Worm (Caenorhabditis elegans): ENCODE measurements around the gene srv-16.

srv-16 gene

DNA sequence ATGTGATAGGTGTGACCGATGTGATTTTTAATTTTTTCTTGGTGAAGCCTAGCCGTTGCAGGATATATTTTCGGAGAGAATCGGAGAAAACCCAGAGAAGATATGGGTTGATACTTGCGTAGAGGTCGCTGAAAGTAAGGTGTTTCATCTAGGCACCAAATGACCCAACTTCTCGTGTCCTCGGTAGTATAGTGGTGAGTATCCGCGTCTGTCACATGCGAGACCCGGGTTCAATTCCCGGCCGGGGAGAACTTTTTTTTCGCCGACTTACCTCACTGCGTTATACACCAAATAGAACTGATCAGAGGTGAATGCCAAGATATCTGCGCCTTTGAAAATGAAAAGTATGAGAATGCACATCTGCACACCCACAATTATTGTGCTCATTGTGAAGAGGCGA lies 1.9 kb downstream of the srv-16 start (continued):
- TF ChIP-seq arid-1 (GFP tag; conservative IDR thresholded peaks at IDR 0.05) (peak; percentile 80), mdt-29 (GFP tag; IDR thresholded peaks at IDR 0.05) (0 out of 2 replicates have a peak, but pooled peaks have one; percentile 37), ceh-82 (tag; optimal IDR thresholded peaks at IDR 0.05) (no peak), unc-62 (GFP tag; optimal IDR thresholded peaks at IDR 0.05 in 1 of 2) (no peak), unc-62 (tag; optimal IDR thresholded peaks at IDR 0.05) (no peak), zfp-3 (GFP tag; conservative IDR thresholded peaks at IDR 0.05) (0 out of 2 replicates have a peak, but pooled peaks have one; percentile 29), spr-1 (tag; optimal IDR thresholded peaks at IDR 0.05) (peak; percentile 63), ceh-62 (tag; optimal IDR thresholded peaks at IDR 0.05) (no peak), spr-3 (GFP tag; optimal IDR thresholded peaks at IDR 0.05) (no peak), vab-7 (GFP tag; IDR thresholded peaks at IDR 0.05) (peak; percentile 75; the same call in 1 of the 2 replicates), set-16 (GFP tag; IDR thresholded peaks at IDR 0.05) (peak; percentile 30; the same call in 1 of the 2 replicates), ZK546.5 (tag; optimal IDR thresholded peaks at IDR 0.05) (no peak), nhr-237 (tag; optimal IDR thresholded peaks at IDR 0.05) (no peak), snpc-4 (tag; optimal IDR thresholded peaks at IDR 0.05) (no peak), unc-130 (GFP tag; optimal IDR thresholded peaks at IDR 0.05) (no peak), nhr-25 (tag; optimal IDR thresholded peaks at IDR 0.05; ENCODE audit: borderline replicate concordance, insufficient read depth) (no peak), lin-39 (tag; optimal IDR thresholded peaks at IDR 0.05) (no peak), nhr-76 (tag; optimal IDR thresholded peaks at IDR 0.05) (no peak), madf-9 (GFP tag; conservative IDR thresholded peaks at IDR 0.05) (peak; percentile 65; the same call in 1 of the 2 replicates), lin-13 (GFP tag; optimal IDR thresholded peaks at IDR 0.05) (no peak), lin-1 (GFP tag; IDR thresholded peaks at IDR 0.05) (no peak), attf-4 (tag; optimal IDR thresholded peaks at IDR 0.05) (no peak), F49E8.2 (tag; optimal IDR thresholded peaks at IDR 0.05; ENCODE audit: borderline replicate concordance) (peak; percentile 76), hif-1 (tag; optimal IDR thresholded peaks at IDR 0.05) (peak; percentile 6 to 19), zip-2 (tag; optimal IDR thresholded peaks at IDR 0.05) (no peak), mxl-2 (GFP tag; conservative IDR thresholded peaks at IDR 0.05) (peak; percentile 44; the same call in 1 of the 2 replicates), ama-1 (optimal IDR thresholded peaks at IDR 0.05) (no peak), Y105C5A.15 (GFP tag; IDR thresholded peaks at IDR 0.05) (0 out of 2 replicates have a peak, but pooled peaks have one; percentile 46), aha-1 (tag) (no peak), daf-12 (tag; optimal IDR thresholded peaks at IDR 0.05) (no peak), gei-8 (GFP tag; optimal IDR thresholded peaks at IDR 0.05) (peak; percentile 38), dpl-1 (GFP tag; optimal IDR thresholded peaks at IDR 0.05) (no peak), cey-2 (tag; optimal IDR thresholded peaks at IDR 0.05; ENCODE audit: borderline replicate concordance, insufficient read depth) (no peak), nhr-42 (GFP tag; IDR thresholded peaks at IDR 0.05) (peak; percentile 62; the same call in 1 of the 2 replicates), lin-29 (GFP tag; IDR thresholded peaks at IDR 0.05) (peak; percentile 53; the same call in 1 of the 2 replicates), pqm-1 (tag; optimal IDR thresholded peaks at IDR 0.05) (no peak), nhr-111 (GFP tag; optimal IDR thresholded peaks at IDR 0.05) (peak; percentile 84), hlh-30 (tag; optimal IDR thresholded peaks at IDR 0.05; ENCODE audit: insufficient read depth) (peak; percentile 87), lin-38 (GFP tag; IDR thresholded peaks at IDR 0.05) (peak; percentile 72), pha-4 (GFP tag; IDR thresholded peaks at IDR 0.05) (peak; percentile 81; the same call in 1 of the 2 replicates), pha-4 (tag; optimal IDR thresholded peaks at IDR 0.05) (no peak), skn-1 (tag; optimal IDR thresholded peaks at IDR 0.05) (no peak), hlh-11 (tag; optimal IDR thresholded peaks at IDR 0.05) (peak; percentile 21), fos-1 (tag; optimal IDR thresholded peaks at IDR 0.05) (no peak), R02D3.7 (tag; optimal IDR thresholded peaks at IDR 0.05) (no peak), ztf-11 (tag; optimal IDR thresholded peaks at IDR 0.05) (no peak), aly-2 (tag; optimal IDR thresholded peaks at IDR 0.05) (no peak), snpc-1.2 (GFP tag; IDR thresholded peaks at IDR 0.05) (peak; percentile 98), ctbp-1 (GFP tag; IDR thresholded peaks at IDR 0.05) (peak; percentile 67), nhr-48 (tag; optimal IDR thresholded peaks at IDR 0.05) (peak; percentile 33), ZK337.2 (GFP tag; IDR thresholded peaks at IDR 0.05) (no peak), mep-1 (tag; optimal IDR thresholded peaks at IDR 0.05) (peak; percentile 70)

All from whole organism, L4 larva.